Worm (Caenorhabditis elegans) whole organism, mixed stage, embryonic: ENCODE results near the gene gly-7.

Experiments
- ces-1 ChIP-seq: fragments of 150-350 bp; optimal IDR thresholded peaks from 2 replicates; lab custom pipeline; 2014; ENCODE audit warnings: missing biosample characterization, missing genetic modification reagents, missing genetic modification characterization
- elt-1 ChIP-seq: sonication (generic microtip); optimal IDR thresholded peaks from 2 replicates; lab custom pipeline; 2017; ENCODE audit warnings: missing genetic modification characterization, mild to moderate bottlenecking, missing compliant biosample characterization, antibody characterized with exemption, moderate library complexity, borderline replicate concordance; ENCODE audit not compliant: insufficient read depth
- elt-3 ChIP-seq: fragments of 150-350 bp; optimal IDR thresholded peaks from 2 replicates; lab custom pipeline; 2014; ENCODE audit warnings: missing biosample characterization, missing genetic modification characterization
- hlh-1 ChIP-seq: fragments of 150-350 bp; optimal IDR thresholded peaks from 2 replicates; lab custom pipeline; 2014; ENCODE audit warnings: missing biosample characterization, missing genetic modification reagents, missing genetic modification characterization
- mep-1 ChIP-seq: fragments of 150-350 bp; optimal IDR thresholded peaks from 2 replicates; lab custom pipeline; 2017; ENCODE audit warnings: missing biosample characterization, missing genetic modification reagents, missing genetic modification characterization, inconsistent platforms
- nhr-237 ChIP-seq: fragments of 150-350 bp; optimal IDR thresholded peaks from 2 replicates; lab custom pipeline; 2014; ENCODE audit warnings: missing biosample characterization, missing genetic modification characterization
- unc-39 ChIP-seq: fragments of 150-350 bp; optimal IDR thresholded peaks from 2 replicates; lab custom pipeline; 2014; ENCODE audit warnings: missing biosample characterization, missing genetic modification characterization
- unc-62 ChIP-seq: fragments of 150-350 bp; optimal IDR thresholded peaks from 2 replicates; lab custom pipeline; 2014; ENCODE audit warnings: missing biosample characterization, missing genetic modification reagents, missing genetic modification characterization

DNA sequence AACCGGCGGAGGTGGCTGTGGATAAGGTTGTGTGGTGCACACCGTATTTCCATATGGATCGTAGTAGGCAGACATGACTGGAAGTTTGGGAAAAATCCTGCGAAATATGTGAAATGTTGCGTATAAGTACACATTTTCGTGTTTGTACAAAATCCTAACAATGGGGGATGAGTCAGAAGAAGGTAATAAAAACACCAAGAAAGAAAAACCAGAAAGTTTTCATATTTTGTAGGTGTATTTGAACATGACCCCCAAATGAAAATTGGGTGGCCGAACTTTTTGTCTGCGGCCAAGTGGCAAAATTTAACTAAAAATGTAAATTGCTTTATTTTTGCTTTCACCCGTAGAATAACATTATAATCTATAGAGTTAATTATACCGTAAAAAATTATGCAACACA lies 10.1 kb downstream of the gly-7 start, which contains the start of gene Y46H3A.4:
- TF ChIP-seq mep-1 (tag; lab: Kevin White, UChicago) (no peak), nhr-237 (tag; lab: Kevin White, UChicago) (no peak), elt-1 (tag; lab: Kevin White, UChicago) (no peak), unc-62 (GFP tag; lab: Kevin White, UChicago) (no peak), ces-1 (GFP tag; lab: Kevin White, UChicago) (no peak), hlh-1 (tag; lab: Kevin White, UChicago) (no peak), elt-3 (no peak), unc-39 (tag; lab: Kevin White, UChicago) (no peak)
